Fruit fly (Drosophila melanogaster): ENCODE data around the gene COX6B.

Gene COX6B

DNA sequence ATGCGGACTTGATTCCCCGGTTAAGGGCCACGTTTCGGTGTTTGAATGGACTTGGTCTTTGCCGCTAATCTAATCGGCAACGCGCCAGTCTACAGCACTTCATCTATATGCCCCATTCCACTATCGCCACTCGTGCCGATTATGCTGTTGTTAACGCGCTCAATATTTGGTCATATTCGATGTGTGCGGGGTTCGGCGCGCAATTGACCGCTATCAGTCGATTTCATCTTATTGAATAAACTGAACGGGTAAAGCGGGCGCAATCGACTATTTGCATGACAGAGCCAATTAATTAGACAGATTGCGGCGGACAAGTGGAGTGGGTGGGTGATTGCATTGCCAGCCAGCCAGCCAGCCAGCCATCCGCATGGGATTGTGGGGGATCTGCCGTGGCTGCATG is 8.2 kb upstream of the COX6B start:
- TF ChIP-seq psq (optimal IDR thresholded peaks at IDR 0.05) (no peak), CG8478 (optimal IDR thresholded peaks at IDR 0.05) (no peak), EcR (GFP tag; optimal IDR thresholded peaks at IDR 0.05) (no peak), Dll (optimal IDR thresholded peaks at IDR 0.05) (no peak), usp (GFP tag; optimal IDR thresholded peaks at IDR 0.05) (no peak), pan (optimal IDR thresholded peaks at IDR 0.05) (no peak)

DNA sequence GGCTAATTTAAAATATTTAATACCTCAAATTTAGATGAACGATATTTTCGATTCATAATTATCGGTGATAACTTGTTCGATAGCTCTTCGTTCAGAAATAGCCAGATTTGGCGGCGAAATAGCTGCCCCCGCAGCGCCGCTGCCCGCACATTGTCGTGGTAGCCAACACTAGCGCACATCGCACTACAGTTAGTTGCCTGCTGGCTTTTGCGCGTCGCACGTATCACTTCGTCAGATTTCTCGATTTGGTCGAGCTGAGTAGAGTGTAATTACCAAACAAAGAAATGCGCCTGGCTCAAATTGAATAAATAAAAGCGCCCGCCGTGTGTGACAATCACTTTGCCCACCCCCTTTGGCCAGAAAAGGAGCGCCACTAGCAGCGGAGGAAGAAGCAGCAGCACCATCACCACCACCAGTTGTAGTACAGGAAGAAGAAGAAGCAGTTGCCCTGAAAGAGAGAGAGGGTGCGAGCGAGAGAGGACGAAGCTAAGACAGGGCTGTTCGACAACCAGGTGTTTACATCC is 6.6 kb upstream of the COX6B start, which contains the start of gene Abcd3:
Abcd3 (plus strand) TSS at position 145 of the 524 bp plus-strand sequence.
- no peak for TF ChIP-seq pan (optimal IDR thresholded peaks at IDR 0.05)
- TF ChIP-seq psq (optimal IDR thresholded peaks at IDR 0.05) = no peak
- TF ChIP-seq Dll (optimal IDR thresholded peaks at IDR 0.05) = no peak
- no peak for TF ChIP-seq EcR (GFP tag; optimal IDR thresholded peaks at IDR 0.05)

- no peak for TF ChIP-seq EcR (GFP tag; optimal IDR thresholded peaks at IDR 0.05)
- TF ChIP-seq CG8478 (optimal IDR thresholded peaks at IDR 0.05) = no peak
- TF ChIP-seq Dll (optimal IDR thresholded peaks at IDR 0.05) = no peak
- TF ChIP-seq pan (optimal IDR thresholded peaks at IDR 0.05) = no peak
- TF ChIP-seq psq (optimal IDR thresholded peaks at IDR 0.05) = no peak
- no peak for TF ChIP-seq usp (GFP tag; optimal IDR thresholded peaks at IDR 0.05)
These were observed 4.4 kb upstream of the COX6B start for dm6 chrX:19748565-19748964.

DNA sequence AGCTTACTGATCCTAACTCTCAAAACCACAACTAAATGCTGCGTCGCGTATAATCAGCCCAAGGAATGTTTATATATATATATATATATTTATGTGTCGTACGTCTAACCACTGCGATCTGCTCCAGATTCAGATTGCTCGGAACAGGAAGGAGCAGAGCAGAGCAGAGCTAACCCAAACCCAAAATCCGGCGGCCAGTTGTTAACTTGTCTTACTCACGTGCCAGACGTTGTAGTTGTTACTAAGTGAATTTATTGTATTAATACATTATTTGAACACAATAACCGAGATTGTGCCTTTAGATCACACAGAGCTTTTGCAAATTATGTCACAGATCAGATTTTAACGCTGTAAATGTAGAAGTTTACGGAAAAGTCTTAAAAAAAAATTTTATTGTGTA is 3.9 kb upstream of the COX6B start, which contains the start of gene Alr:
Alr (plus strand) TSS at position 301 of the 400 bp plus-strand sequence.
- no peak for TF ChIP-seq pan (optimal IDR thresholded peaks at IDR 0.05)
- no peak for TF ChIP-seq CG8478 (optimal IDR thresholded peaks at IDR 0.05)
- TF ChIP-seq EcR (GFP tag; optimal IDR thresholded peaks at IDR 0.05) = no peak
- TF ChIP-seq Dll (optimal IDR thresholded peaks at IDR 0.05) = no peak
- no peak for TF ChIP-seq psq (optimal IDR thresholded peaks at IDR 0.05)
- TF ChIP-seq usp (GFP tag; optimal IDR thresholded peaks at IDR 0.05) = no peak

dm6 chrX:19745908-19746604 is 1.9 kb upstream of the COX6B start, which contains the start of gene parvin:
Gene parvin, plus strand, starts transcription at chrX:19746041.
- TF ChIP-seq psq (optimal IDR thresholded peaks at IDR 0.05) = no peak
- TF ChIP-seq pan (optimal IDR thresholded peaks at IDR 0.05) = no peak
- no peak for TF ChIP-seq CG8478 (optimal IDR thresholded peaks at IDR 0.05)
- TF ChIP-seq EcR (GFP tag; optimal IDR thresholded peaks at IDR 0.05) = no peak
- no peak for TF ChIP-seq Dll (optimal IDR thresholded peaks at IDR 0.05)
- no peak for TF ChIP-seq usp (GFP tag; optimal IDR thresholded peaks at IDR 0.05)

dm6 chrX:19737872-19738271 is 6.3 kb downstream of the COX6B start:
- no peak for TF ChIP-seq pan (optimal IDR thresholded peaks at IDR 0.05)
- no peak for TF ChIP-seq psq (optimal IDR thresholded peaks at IDR 0.05)
- no peak for TF ChIP-seq EcR (GFP tag; optimal IDR thresholded peaks at IDR 0.05)
- no peak for TF ChIP-seq CG8478 (optimal IDR thresholded peaks at IDR 0.05)
- TF ChIP-seq usp (GFP tag; optimal IDR thresholded peaks at IDR 0.05) = no peak
- no peak for TF ChIP-seq Dll (optimal IDR thresholded peaks at IDR 0.05)

DNA sequence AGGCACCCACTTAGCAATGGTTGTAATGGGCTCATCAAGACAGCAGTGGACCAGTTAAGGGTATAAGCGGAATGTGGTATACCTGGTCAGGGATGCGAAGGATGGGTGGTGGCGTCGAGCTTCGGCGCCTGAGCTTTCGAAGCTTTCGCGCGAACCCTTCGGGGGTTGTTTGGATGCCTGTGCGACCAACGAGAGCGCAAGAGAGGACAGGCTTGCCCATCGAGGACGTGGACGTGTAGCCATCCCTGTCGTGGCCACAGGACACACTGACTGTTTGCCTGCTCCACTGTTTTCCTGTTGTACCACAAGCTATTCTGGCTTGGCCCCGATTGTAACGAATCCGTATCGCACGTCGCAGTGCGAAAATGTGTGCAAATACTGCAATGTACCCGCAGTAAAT is 8.9 kb downstream of the COX6B start, which contains the start of gene CG14234:
CG14234 (plus strand) TSS at position 301 of the 400 bp plus-strand sequence.
- TF ChIP-seq pan (optimal IDR thresholded peaks at IDR 0.05) = no peak
- no peak for TF ChIP-seq psq (optimal IDR thresholded peaks at IDR 0.05)
- TF ChIP-seq Dll (optimal IDR thresholded peaks at IDR 0.05) = no peak
- TF ChIP-seq EcR (GFP tag; optimal IDR thresholded peaks at IDR 0.05) = no peak
- no peak for TF ChIP-seq CG8478 (optimal IDR thresholded peaks at IDR 0.05)
- no peak for TF ChIP-seq usp (GFP tag; optimal IDR thresholded peaks at IDR 0.05)

dm6 chrX:19730844-19731243 is 13.3 kb downstream of the COX6B start, which contains the start of gene AP-1-2beta:
Gene AP-1-2beta, plus strand, starts transcription at chrX:19731004.
- TF ChIP-seq Dll (optimal IDR thresholded peaks at IDR 0.05) = no peak
- TF ChIP-seq psq (optimal IDR thresholded peaks at IDR 0.05) = no peak
- no peak for TF ChIP-seq EcR (GFP tag; optimal IDR thresholded peaks at IDR 0.05)
- TF ChIP-seq CG8478 (optimal IDR thresholded peaks at IDR 0.05) = no peak
- TF ChIP-seq pan (optimal IDR thresholded peaks at IDR 0.05) = no peak
- TF ChIP-seq usp (GFP tag; optimal IDR thresholded peaks at IDR 0.05) = no peak

DNA sequence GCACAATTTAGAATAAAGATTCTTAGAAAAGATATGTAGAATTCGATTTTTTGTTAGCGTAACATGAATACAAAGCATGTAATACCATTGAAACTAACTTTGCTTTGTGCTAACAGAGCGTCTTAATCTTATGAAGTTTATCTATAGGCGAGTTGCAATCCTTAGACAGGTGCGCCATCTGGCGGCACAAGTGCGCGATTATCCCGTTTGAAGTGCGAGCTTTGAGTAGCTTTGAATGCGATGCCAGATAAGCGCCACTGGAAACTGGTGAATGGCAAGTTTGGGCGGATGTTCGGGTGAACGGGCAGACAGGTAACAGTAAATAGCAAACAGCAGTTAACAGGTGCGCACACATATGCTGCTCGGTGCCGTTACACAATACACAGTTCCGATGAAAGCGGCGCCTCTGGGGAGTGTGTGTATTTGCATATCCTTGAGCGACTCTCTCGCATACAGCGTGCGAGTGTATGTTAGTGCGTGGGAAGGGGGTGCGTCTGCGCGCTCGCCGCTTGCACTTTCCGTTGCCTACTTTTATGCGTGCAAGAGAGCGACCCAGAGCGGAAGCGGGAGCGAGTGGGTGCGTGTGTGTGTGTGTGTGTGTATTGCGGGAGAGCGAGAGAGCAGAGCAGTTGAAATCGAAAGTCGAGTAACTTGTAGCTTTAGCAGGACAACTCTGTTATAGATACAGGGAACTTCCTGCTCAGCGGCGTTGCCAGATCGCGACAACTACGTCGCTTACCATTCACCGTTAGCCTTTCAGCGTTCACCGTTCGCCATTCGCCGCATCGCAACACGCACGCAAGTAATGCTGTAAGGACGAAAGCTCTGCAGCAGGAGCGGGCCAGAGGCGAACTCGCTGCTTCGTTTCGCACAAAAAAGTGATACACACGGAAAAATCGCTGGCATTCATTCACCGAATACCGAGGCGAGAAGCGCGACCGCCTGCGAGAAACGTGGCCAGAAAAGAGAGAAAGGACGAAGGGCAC is 25.9 kb downstream of the COX6B start, which contains the start of gene CG12531:
CG12531 (plus strand) TSS at position 936 of the 986 bp plus-strand sequence.
- TF ChIP-seq pan (optimal IDR thresholded peaks at IDR 0.05) = no peak
- no peak for TF ChIP-seq CG8478 (optimal IDR thresholded peaks at IDR 0.05)
- no peak for TF ChIP-seq psq (optimal IDR thresholded peaks at IDR 0.05)
- no peak for TF ChIP-seq EcR (GFP tag; optimal IDR thresholded peaks at IDR 0.05)
- TF ChIP-seq usp (GFP tag; optimal IDR thresholded peaks at IDR 0.05) = no peak
- TF ChIP-seq Dll (optimal IDR thresholded peaks at IDR 0.05) = no peak

- TF ChIP-seq usp (GFP tag; optimal IDR thresholded peaks at IDR 0.05) (no peak), CG8478 (optimal IDR thresholded peaks at IDR 0.05) (no peak), Dll (optimal IDR thresholded peaks at IDR 0.05) (no peak), EcR (GFP tag; optimal IDR thresholded peaks at IDR 0.05) (no peak), psq (optimal IDR thresholded peaks at IDR 0.05) (no peak), pan (optimal IDR thresholded peaks at IDR 0.05) (no peak)
These were observed 27.1 kb downstream of the COX6B start for dm6 chrX:19717041-19717440.

DNA sequence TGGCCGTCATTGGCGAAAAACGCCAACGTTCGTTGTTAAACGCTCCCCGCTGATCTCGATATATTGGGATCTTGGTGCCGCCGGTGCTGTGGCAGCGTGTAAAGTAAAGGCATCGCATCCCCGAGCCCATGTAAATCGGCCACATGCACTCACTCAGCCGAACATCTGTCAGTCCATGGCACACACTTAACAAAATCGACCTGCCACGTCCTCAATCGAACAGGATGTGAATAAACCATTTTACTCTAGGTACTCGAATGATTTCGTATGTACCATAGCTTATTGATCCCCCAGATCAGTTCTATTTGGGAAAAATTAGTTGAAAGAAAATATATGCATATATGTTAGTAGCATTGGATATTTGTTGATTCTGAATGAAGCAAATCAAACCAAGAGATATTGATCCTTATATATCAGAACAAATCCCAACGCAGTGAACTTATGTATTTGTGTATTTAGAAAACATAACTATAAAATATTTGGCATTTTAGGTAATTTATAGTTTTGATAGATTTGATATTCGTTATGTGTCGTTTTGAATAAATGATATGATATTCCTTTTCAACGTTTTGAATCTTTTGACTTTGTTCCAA is 27.7 kb downstream of the COX6B start:
- TF ChIP-seq usp (GFP tag; optimal IDR thresholded peaks at IDR 0.05) (no peak), pan (optimal IDR thresholded peaks at IDR 0.05) (no peak), Dll (optimal IDR thresholded peaks at IDR 0.05) (no peak), psq (optimal IDR thresholded peaks at IDR 0.05) (no peak), CG8478 (optimal IDR thresholded peaks at IDR 0.05) (no peak), EcR (GFP tag; optimal IDR thresholded peaks at IDR 0.05) (no peak)
